Worm (Caenorhabditis elegans) whole organism, L2 larva: Measurements from ENCODE around the gene F54F11.1.

Experiments used
- R02D3.7 ChIP-seq: fragments of 150-350 bp; optimal IDR thresholded peaks from 2 replicates; lab custom pipeline; 2014; ENCODE audit warnings: missing biosample characterization, missing genetic modification characterization
- Y55F3AM.14 ChIP-seq: fragments of 200-800 bp; sonication (Bioruptor generic); optimal IDR thresholded peaks from 2 replicates; lab custom pipeline; 2018; ENCODE audit warnings: mild to moderate bottlenecking, missing genetic modification characterization, missing compliant biosample characterization
- alr-1 ChIP-seq: fragments of 150-350 bp; optimal IDR thresholded peaks from 2 replicates; lab custom pipeline; 2014; ENCODE audit warnings: missing biosample characterization, missing genetic modification characterization
- aly-2 ChIP-seq: fragments of 150-350 bp; optimal IDR thresholded peaks from 2 replicates; lab custom pipeline; 2014; ENCODE audit warnings: missing biosample characterization, missing genetic modification characterization
- ama-1 ChIP-seq: fragments of 150-350 bp; optimal IDR thresholded peaks from 2 replicates; lab custom pipeline; 2018; ENCODE audit warnings: inconsistent platforms
- blmp-1 ChIP-seq: sonication (generic microtip); optimal IDR thresholded peaks from 2 replicates; lab custom pipeline; 2017; ENCODE audit warnings: missing genetic modification characterization, mild to moderate bottlenecking, missing compliant biosample characterization, antibody characterized with exemption, moderate library complexity; ENCODE audit not compliant: insufficient read depth
- ceh-82 ChIP-seq: fragments of 150-350 bp; optimal IDR thresholded peaks from 2 replicates; lab custom pipeline; 2014; ENCODE audit warnings: missing biosample characterization, missing genetic modification characterization
- crh-2 ChIP-seq: sonication (generic microtip); optimal IDR thresholded peaks from 2 replicates; lab custom pipeline; 2017; ENCODE audit warnings: missing biosample characterization, missing genetic modification characterization
- egl-27 ChIP-seq: sonication (generic microtip); optimal IDR thresholded peaks from 3 replicates; lab custom pipeline; 2017; ENCODE audit warnings: missing biosample characterization, missing genetic modification reagents, missing genetic modification characterization
- elt-1 ChIP-seq: fragments of 150-350 bp; optimal IDR thresholded peaks from 2 replicates; lab custom pipeline; 2014; ENCODE audit warnings: missing biosample characterization, missing genetic modification characterization
- fos-1 ChIP-seq: fragments of 150-350 bp; optimal IDR thresholded peaks from 2 replicates; lab custom pipeline; 2014; ENCODE audit warnings: missing biosample characterization, missing genetic modification characterization
- gmeb-1 ChIP-seq: fragments of 150-350 bp; optimal IDR thresholded peaks from 2 replicates; lab custom pipeline; 2014; ENCODE audit warnings: missing biosample characterization, missing genetic modification characterization
- lin-11 ChIP-seq: fragments of 150-350 bp; sonication (generic microtip); optimal IDR thresholded peaks from 2 replicates; lab custom pipeline; 2014; ENCODE audit warnings: missing biosample characterization, missing genetic modification characterization, inconsistent platforms, mixed read lengths
- lin-39 ChIP-seq: fragments of 150-350 bp; optimal IDR thresholded peaks from 2 replicates; lab custom pipeline; 2014; ENCODE audit warnings: missing biosample characterization, missing genetic modification reagents, missing genetic modification characterization
- lsy-2 ChIP-seq, 2 experiments: fragments of 150-350 bp in 1 of 2; sonication (generic microtip) in 1 of 2; optimal IDR thresholded peaks; 2 replicates each; lab custom pipeline; 2014 to 2017; ENCODE audit warnings: missing biosample characterization in 2 of 2, missing genetic modification characterization in 2 of 2
- mdl-1 ChIP-seq, 2 experiments: fragments of 150-350 bp in 1 of 2; sonication (generic microtip) in 1 of 2; optimal IDR thresholded peaks; 2 replicates each; lab custom pipeline; 2017; ENCODE audit warnings: missing biosample characterization in 2 of 2, missing genetic modification characterization in 2 of 2
- nhr-12 ChIP-seq: fragments of 150-350 bp; optimal IDR thresholded peaks from 2 replicates; lab custom pipeline; 2014; ENCODE audit warnings: missing biosample characterization, missing genetic modification characterization
- nhr-129 ChIP-seq: fragments of 150-350 bp; optimal IDR thresholded peaks from 2 replicates; lab custom pipeline; 2014; ENCODE audit warnings: missing biosample characterization, missing genetic modification characterization
- nhr-23 ChIP-seq: fragments of 150-350 bp; optimal IDR thresholded peaks from 2 replicates; lab custom pipeline; 2014; ENCODE audit warnings: missing biosample characterization, missing genetic modification reagents, missing genetic modification characterization
- nhr-237 ChIP-seq: fragments of 150-350 bp; optimal IDR thresholded peaks from 2 replicates; lab custom pipeline; 2014; ENCODE audit warnings: missing biosample characterization, missing genetic modification characterization
- peb-1 ChIP-seq: fragments of 150-350 bp; optimal IDR thresholded peaks from 2 replicates; lab custom pipeline; 2014; ENCODE audit warnings: missing biosample characterization, missing genetic modification characterization
- sma-3 ChIP-seq: sonication (generic microtip); optimal IDR thresholded peaks from 2 replicates; lab custom pipeline; 2016; ENCODE audit warnings: missing genetic modification reagents, missing genetic modification characterization, missing compliant biosample characterization
- sma-9 ChIP-seq, 2 experiments: fragments of 150-350 bp in 1 of 2; sonication (generic microtip) in 1 of 2; optimal IDR thresholded peaks; 2 replicates each; lab custom pipeline; 2014 to 2016; ENCODE audit warnings: missing genetic modification characterization in 2 of 2, mild to moderate bottlenecking in 1 of 2, missing biosample characterization in 1 of 2, missing compliant biosample characterization in 1 of 2, missing genetic modification reagents in 1 of 2, moderate library complexity in 1 of 2
- snpc-4 ChIP-seq: fragments of 150-350 bp; optimal IDR thresholded peaks from 2 replicates; lab custom pipeline; 2014; ENCODE audit warnings: missing biosample characterization, missing genetic modification characterization
- unc-39 ChIP-seq: fragments of 150-350 bp; optimal IDR thresholded peaks from 2 replicates; lab custom pipeline; 2014; ENCODE audit warnings: missing biosample characterization, missing genetic modification characterization
- unc-62 ChIP-seq: fragments of 150-350 bp; optimal IDR thresholded peaks from 2 replicates; lab custom pipeline; 2014; ENCODE audit warnings: missing biosample characterization, missing genetic modification reagents, missing genetic modification characterization
- ztf-1 ChIP-seq: fragments of 200-800 bp; sonication (Bioruptor generic); conservative IDR thresholded peaks from 2 replicates; pipeline ENCODE4 v1.3.6; 2022; ENCODE audit warnings: missing genetic modification characterization, missing compliant biosample characterization
- ztf-11 ChIP-seq: sonication (generic microtip); optimal IDR thresholded peaks from 2 replicates; lab custom pipeline; 2017; ENCODE audit warnings: missing biosample characterization, missing genetic modification characterization
- ztf-4 ChIP-seq: fragments of 150-350 bp; optimal IDR thresholded peaks from 2 replicates; lab custom pipeline; 2014; ENCODE audit warnings: missing biosample characterization, missing genetic modification characterization

Gene F54F11.1

DNA sequence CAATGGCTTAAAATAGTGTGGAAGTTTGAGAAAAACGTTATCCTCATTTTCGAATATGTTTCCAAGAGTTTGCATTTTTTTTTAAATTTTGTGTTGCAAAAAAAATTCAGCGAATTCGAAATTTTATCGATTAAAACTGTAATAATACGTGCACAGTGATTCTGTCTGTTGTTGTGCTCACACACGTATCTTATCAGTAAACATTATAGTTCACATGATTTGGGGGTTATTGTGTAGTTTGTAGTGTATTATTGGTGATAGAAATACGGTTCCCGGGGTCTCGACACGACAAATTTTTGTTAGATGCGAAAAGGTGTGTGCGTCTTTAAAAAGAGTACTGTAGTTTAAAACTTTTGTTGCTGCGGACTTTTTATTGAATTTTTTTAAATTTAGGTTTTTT is 8.0 kb upstream of the F54F11.1 start, which contains the start of gene drr-1:
Gene drr-1 (minus strand): TSS at position 183 of the 400 bp plus-strand sequence.
- TF ChIP-seq nhr-12 (tag; lab: Kevin White, UChicago) = no peak
- TF ChIP-seq fos-1 (tag; lab: Kevin White, UChicago) = peak; percentile 28
- TF ChIP-seq crh-2 (tag; lab: Kevin White, UChicago) = peak; percentile 28
- TF ChIP-seq, all 48 proteins: peak for 2

DNA sequence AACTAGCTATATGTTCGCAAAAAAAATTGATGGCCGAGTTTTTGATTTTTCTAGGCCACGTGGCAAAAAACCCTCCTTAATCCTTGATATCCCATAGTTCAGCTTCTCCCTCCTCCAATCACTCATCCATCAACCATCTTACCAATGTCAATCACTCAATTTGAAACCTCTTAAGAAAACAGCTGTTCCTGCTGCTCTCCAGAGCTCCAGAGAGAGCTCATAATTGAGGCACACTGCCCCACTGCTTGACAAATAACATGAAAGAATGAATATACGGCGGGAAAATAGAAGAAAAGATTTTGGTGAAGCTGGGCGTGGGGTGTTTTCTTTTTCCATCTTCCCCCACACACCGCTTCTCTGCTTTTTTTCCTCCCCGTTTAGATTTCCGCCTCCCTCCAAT is 3.2 kb upstream of the F54F11.1 start:
- TF ChIP-seq sma-9 (GFP tag; optimal IDR thresholded peaks at IDR 0.05; lab: Kevin White, UChicago) = peak; percentile 17
- no peak for TF ChIP-seq sma-9 (tag; optimal IDR thresholded peaks at IDR 0.05; lab: Kevin White, UChicago)
- TF ChIP-seq lin-39 (tag; lab: Kevin White, UChicago) = no peak
- TF ChIP-seq nhr-129 (tag; lab: Kevin White, UChicago) = peak; percentile 10

DNA sequence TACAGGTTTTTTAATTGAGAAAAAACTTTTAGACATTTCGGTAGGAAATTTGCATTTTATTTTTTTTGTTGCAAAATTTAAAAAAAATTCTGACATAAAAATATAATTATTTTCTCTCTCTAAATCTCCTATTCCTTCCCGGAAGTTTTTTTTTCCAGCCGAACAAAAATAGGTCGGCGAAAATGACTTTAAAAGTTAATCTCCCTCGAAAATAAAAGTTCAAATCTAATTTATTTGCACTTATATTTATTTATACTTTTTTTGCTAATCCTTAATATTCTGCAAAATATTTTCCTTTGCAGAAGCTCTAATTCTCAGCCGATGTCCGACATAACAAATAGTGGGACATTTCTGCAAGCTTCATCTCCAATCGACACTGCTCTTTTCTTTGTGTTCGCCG is 2.2 kb upstream of the F54F11.1 start, which contains the start of gene F45H10.5:
Gene F45H10.5 (plus strand): TSS at position 301 of the 400 bp plus-strand sequence.
- TF ChIP-seq Y55F3AM.14 (no peak), blmp-1 (tag; lab: Kevin White, UChicago) (no peak), fos-1 (tag; lab: Kevin White, UChicago) (no peak), nhr-23 (tag; lab: Kevin White, UChicago) (no peak), ama-1 (no peak), snpc-4 (tag; lab: Kevin White, UChicago) (no peak), mdl-1 (tag; optimal IDR thresholded peaks at IDR 0.05; lab: Kevin White, UChicago) (no peak), peb-1 (tag; lab: Kevin White, UChicago) (no peak)

DNA sequence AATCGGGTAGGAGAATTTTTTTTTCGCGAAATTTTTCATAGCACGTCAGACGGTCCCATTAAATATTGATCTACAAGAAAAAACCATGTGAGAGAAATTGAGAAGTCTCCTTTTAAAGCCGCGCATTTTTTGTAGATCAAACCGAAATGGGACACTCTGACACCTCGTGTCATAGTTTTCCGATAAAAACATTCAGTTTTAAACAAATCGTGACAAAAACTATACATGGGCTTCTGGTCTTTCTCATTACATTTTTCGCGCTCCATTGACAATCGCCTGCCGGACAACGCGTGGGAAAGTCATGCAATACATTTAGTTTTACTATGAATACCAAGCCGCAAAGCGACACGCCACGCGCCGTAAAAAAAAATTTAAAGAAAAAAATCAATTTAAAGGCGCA is 1.6 kb downstream of the F54F11.1 start:
- TF ChIP-seq crh-2 (tag; lab: Kevin White, UChicago) = no peak
- TF ChIP-seq R02D3.7 (tag; lab: Kevin White, UChicago) = no peak
- no peak for TF ChIP-seq lsy-2 (tag; optimal IDR thresholded peaks at IDR 0.05; lab: Kevin White, UChicago)
- no peak for TF ChIP-seq sma-3 (GFP tag; lab: Kevin White, UChicago)
- no peak for TF ChIP-seq alr-1
- no peak for TF ChIP-seq nhr-237 (tag; lab: Kevin White, UChicago)
- TF ChIP-seq ztf-11 (tag; lab: Kevin White, UChicago) = no peak
- TF ChIP-seq ceh-82 (tag; lab: Kevin White, UChicago) = no peak
- TF ChIP-seq aly-2 (tag; lab: Kevin White, UChicago) = no peak
- no peak for TF ChIP-seq unc-39
- no peak for TF ChIP-seq blmp-1 (tag; lab: Kevin White, UChicago)
- no peak for TF ChIP-seq unc-62
- TF ChIP-seq Y55F3AM.14 = no peak
- TF ChIP-seq lin-11 (tag; lab: Kevin White, UChicago) = no peak
- TF ChIP-seq nhr-129 (tag; lab: Kevin White, UChicago) = no peak
- no peak for TF ChIP-seq elt-1 (tag; lab: Kevin White, UChicago)

DNA sequence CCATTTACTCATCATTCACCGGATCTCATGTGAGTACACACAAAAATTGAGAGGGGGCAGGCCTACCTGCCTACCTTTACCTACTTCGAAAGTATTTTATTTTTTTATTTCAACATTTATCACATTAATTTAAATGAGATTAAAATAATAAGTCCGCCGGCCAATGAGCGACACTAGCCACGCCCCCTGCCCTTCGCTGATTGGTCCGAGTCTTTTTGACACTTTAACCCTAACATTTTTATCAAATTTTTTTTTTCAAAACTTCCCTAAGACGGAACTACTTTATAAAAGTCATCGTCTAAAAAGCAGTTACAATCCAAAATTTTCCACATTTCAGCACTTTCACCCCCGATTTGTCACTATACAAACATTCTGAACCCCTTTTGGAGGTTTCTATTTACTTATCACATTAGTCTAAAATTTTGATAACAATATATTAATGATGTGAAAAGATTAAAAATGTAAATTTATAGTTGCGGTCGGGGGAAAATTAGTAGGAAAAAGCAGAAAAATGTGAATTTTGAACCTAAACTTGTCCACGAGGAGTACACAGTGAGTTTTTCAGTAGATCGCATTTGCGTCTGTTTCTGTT is 2.3 kb downstream of the F54F11.1 start:
- TF ChIP-seq nhr-12 (tag; lab: Kevin White, UChicago) (no peak), crh-2 (tag; lab: Kevin White, UChicago) (no peak), lin-11 (tag; lab: Kevin White, UChicago) (no peak), fos-1 (tag; lab: Kevin White, UChicago) (peak; percentile 79)

DNA sequence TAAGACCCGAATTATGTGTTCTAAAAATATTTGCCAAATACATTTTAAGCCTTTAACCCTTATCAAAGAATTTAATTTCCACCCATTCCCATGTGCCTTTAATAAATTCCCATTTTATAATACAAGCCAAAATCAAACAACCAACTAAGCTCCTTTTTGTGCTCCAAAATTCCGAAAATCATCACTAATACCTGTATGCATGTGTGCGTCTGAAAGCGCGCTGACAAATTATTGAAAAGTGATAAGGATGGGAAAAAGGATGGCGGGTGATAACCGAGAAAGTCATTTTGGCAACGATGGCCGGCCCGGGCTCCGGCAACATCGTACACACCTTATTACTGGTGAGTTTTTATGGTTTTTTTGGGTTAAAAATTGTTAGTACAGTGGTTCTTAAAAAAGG is 3.8 kb downstream of the F54F11.1 start, which contains the start of gene nep-17:
Gene nep-17 (plus strand): TSS at position 285 of the 400 bp plus-strand sequence.
- no peak for TF ChIP-seq ztf-4 (tag; lab: Kevin White, UChicago)
- TF ChIP-seq egl-27 (tag; lab: Kevin White, UChicago) = no peak
- TF ChIP-seq unc-62 = no peak
- peak; percentile 4 for TF ChIP-seq gmeb-1 (tag; lab: Kevin White, UChicago)
- TF ChIP-seq Y55F3AM.14 = no peak
- TF ChIP-seq ztf-1 = no peak
- TF ChIP-seq fos-1 (tag; lab: Kevin White, UChicago) = peak; percentile 81
